Worm (Caenorhabditis elegans) whole organism, mixed stage, embryonic: ENCODE data around the gene Y54G11A.19.
A peak's percentile ranks its signal among the peaks of the same experiment; 100 is the strongest.

Source experiments
- M03D4.4 ChIP-seq: sonication (generic microtip); optimal IDR thresholded peaks from 2 replicates; lab custom pipeline; 2017; ENCODE audit warnings: mild to moderate bottlenecking, missing genetic modification characterization, missing compliant biosample characterization
- bed-3 ChIP-seq: fragments of 200-800 bp; sonication (Bioruptor generic); optimal IDR thresholded peaks from 3 replicates; lab custom pipeline; 2018; ENCODE audit warnings: mild to moderate bottlenecking, missing genetic modification characterization, moderate library complexity, missing compliant biosample characterization
- blmp-1 ChIP-seq: fragments of 150-350 bp; optimal IDR thresholded peaks from 2 replicates; lab custom pipeline; 2014; ENCODE audit warnings: missing biosample characterization, missing genetic modification characterization
- ceh-39 ChIP-seq: fragments of 150-350 bp; optimal IDR thresholded peaks from 2 replicates; lab custom pipeline; 2014; ENCODE audit warnings: missing biosample characterization, missing genetic modification characterization
- ceh-43 ChIP-seq: fragments of 200-800 bp; sonication (Bioruptor generic); optimal IDR thresholded peaks from 2 replicates; lab custom pipeline; 2018; ENCODE audit warnings: mild to moderate bottlenecking, missing genetic modification characterization, moderate library complexity, missing compliant biosample characterization
- ceh-83 ChIP-seq: fragments of 200-800 bp; sonication (Bioruptor generic); optimal IDR thresholded peaks from 2 replicates; lab custom pipeline; 2018; ENCODE audit warnings: mild to moderate bottlenecking, missing genetic modification characterization, missing compliant biosample characterization
- ces-1 ChIP-seq: fragments of 150-350 bp; optimal IDR thresholded peaks from 2 replicates; lab custom pipeline; 2014; ENCODE audit warnings: missing biosample characterization, missing genetic modification reagents, missing genetic modification characterization
- cnd-1 ChIP-seq: fragments of 200-800 bp; sonication (Bioruptor generic); optimal IDR thresholded peaks from 2 replicates; lab custom pipeline; 2018; ENCODE audit warnings: mild to moderate bottlenecking, missing genetic modification characterization, missing compliant biosample characterization
- drap-1 ChIP-seq: fragments of 200-800 bp; sonication (Bioruptor generic); optimal IDR thresholded peaks from 3 replicates; lab custom pipeline; 2018; ENCODE audit warnings: mild to moderate bottlenecking, missing genetic modification characterization, missing compliant biosample characterization
- elt-1 ChIP-seq: sonication (generic microtip); optimal IDR thresholded peaks from 2 replicates; lab custom pipeline; 2017; ENCODE audit warnings: missing genetic modification characterization, mild to moderate bottlenecking, missing compliant biosample characterization, antibody characterized with exemption, moderate library complexity, borderline replicate concordance; ENCODE audit not compliant: insufficient read depth
- elt-3 ChIP-seq: fragments of 150-350 bp; optimal IDR thresholded peaks from 2 replicates; lab custom pipeline; 2014; ENCODE audit warnings: missing biosample characterization, missing genetic modification characterization
- flh-1 ChIP-seq: fragments of 200-800 bp; sonication (Bioruptor generic); optimal IDR thresholded peaks from 2 replicates; lab custom pipeline; 2018; ENCODE audit warnings: mild to moderate bottlenecking, missing genetic modification characterization, moderate library complexity, missing compliant biosample characterization
- ham-2 ChIP-seq: fragments of 200-800 bp; sonication (Bioruptor generic); optimal IDR thresholded peaks from 2 replicates; lab custom pipeline; 2018; ENCODE audit warnings: mild to moderate bottlenecking, missing genetic modification characterization, missing compliant biosample characterization
- hlh-1 ChIP-seq: fragments of 150-350 bp; optimal IDR thresholded peaks from 2 replicates; lab custom pipeline; 2014; ENCODE audit warnings: missing biosample characterization, missing genetic modification reagents, missing genetic modification characterization
- lin-13 ChIP-seq: fragments of 150-350 bp; optimal IDR thresholded peaks from 2 replicates; lab custom pipeline; 2014; ENCODE audit warnings: missing biosample characterization, missing genetic modification characterization
- lin-32 ChIP-seq: fragments of 200-800 bp; sonication (Bioruptor generic); optimal IDR thresholded peaks from 2 replicates; lab custom pipeline; 2018; ENCODE audit warnings: mild to moderate bottlenecking, missing genetic modification characterization, missing compliant biosample characterization
- lsy-2 ChIP-seq: fragments of 150-350 bp; optimal IDR thresholded peaks from 2 replicates; lab custom pipeline; 2014; ENCODE audit warnings: missing biosample characterization, missing genetic modification characterization
- mab-5 ChIP-seq: fragments of 150-350 bp; optimal IDR thresholded peaks from 2 replicates; lab custom pipeline; 2014; ENCODE audit warnings: missing biosample characterization, missing genetic modification characterization
- mep-1 ChIP-seq: fragments of 150-350 bp; optimal IDR thresholded peaks from 2 replicates; lab custom pipeline; 2017; ENCODE audit warnings: missing biosample characterization, missing genetic modification reagents, missing genetic modification characterization, inconsistent platforms
- mls-2 ChIP-seq: sonication (generic microtip); optimal IDR thresholded peaks from 2 replicates; lab custom pipeline; 2016; ENCODE audit warnings: mild to moderate bottlenecking, missing genetic modification characterization, moderate library complexity, missing compliant biosample characterization
- nhr-12 ChIP-seq: fragments of 150-350 bp; optimal IDR thresholded peaks from 2 replicates; lab custom pipeline; 2014; ENCODE audit warnings: missing biosample characterization, missing genetic modification characterization
- nhr-2 ChIP-seq: fragments of 150-350 bp; optimal IDR thresholded peaks from 2 replicates; lab custom pipeline; 2014; ENCODE audit warnings: missing biosample characterization, missing genetic modification characterization
- nhr-237 ChIP-seq: fragments of 150-350 bp; optimal IDR thresholded peaks from 2 replicates; lab custom pipeline; 2014; ENCODE audit warnings: missing biosample characterization, missing genetic modification characterization
- nhr-28 ChIP-seq: fragments of 150-350 bp; optimal IDR thresholded peaks from 2 replicates; lab custom pipeline; 2014; ENCODE audit warnings: missing biosample characterization, missing genetic modification characterization
- nhr-76 ChIP-seq: sonication (generic microtip); optimal IDR thresholded peaks from 2 replicates; lab custom pipeline; 2017; ENCODE audit warnings: missing biosample characterization, missing genetic modification characterization
- pha-4 ChIP-seq: fragments of 150-350 bp; optimal IDR thresholded peaks from 2 replicates; lab custom pipeline; 2018; ENCODE audit warnings: missing biosample characterization, missing genetic modification reagents, missing genetic modification characterization
- sem-2 ChIP-seq: fragments of 200-800 bp; sonication (Bioruptor generic); optimal IDR thresholded peaks from 2 replicates; lab custom pipeline; 2018; ENCODE audit warnings: mild to moderate bottlenecking, missing genetic modification characterization, missing compliant biosample characterization
- snpc-4 ChIP-seq: fragments of 150-350 bp; optimal IDR thresholded peaks from 2 replicates; lab custom pipeline; 2014; ENCODE audit warnings: missing biosample characterization, missing genetic modification characterization
- sptf-1 ChIP-seq: sonication (generic microtip); optimal IDR thresholded peaks from 2 replicates; lab custom pipeline; 2017; ENCODE audit warnings: mild to moderate bottlenecking, missing genetic modification characterization, moderate library complexity, missing compliant biosample characterization
- tbx-8 ChIP-seq: fragments of 200-800 bp; sonication (Bioruptor generic); optimal IDR thresholded peaks from 2 replicates; lab custom pipeline; 2018; ENCODE audit warnings: mild to moderate bottlenecking, missing genetic modification characterization, moderate library complexity, missing compliant biosample characterization
- unc-120 ChIP-seq: sonication (generic microtip); optimal IDR thresholded peaks from 2 replicates; lab custom pipeline; 2017; ENCODE audit warnings: missing genetic modification characterization, missing compliant biosample characterization; ENCODE audit not compliant: poor library complexity, severe bottlenecking
- unc-39 ChIP-seq: fragments of 150-350 bp; optimal IDR thresholded peaks from 2 replicates; lab custom pipeline; 2014; ENCODE audit warnings: missing biosample characterization, missing genetic modification characterization
- unc-62 ChIP-seq: fragments of 150-350 bp; optimal IDR thresholded peaks from 2 replicates; lab custom pipeline; 2014; ENCODE audit warnings: missing biosample characterization, missing genetic modification reagents, missing genetic modification characterization
- zip-8 ChIP-seq: fragments of 150-350 bp; optimal IDR thresholded peaks from 2 replicates; lab custom pipeline; 2014; ENCODE audit warnings: missing biosample characterization, missing genetic modification characterization
- ztf-11 ChIP-seq: fragments of 150-350 bp; optimal IDR thresholded peaks from 2 replicates; lab custom pipeline; 2014; ENCODE audit warnings: missing biosample characterization, missing genetic modification characterization

Gene Y54G11A.19

DNA sequence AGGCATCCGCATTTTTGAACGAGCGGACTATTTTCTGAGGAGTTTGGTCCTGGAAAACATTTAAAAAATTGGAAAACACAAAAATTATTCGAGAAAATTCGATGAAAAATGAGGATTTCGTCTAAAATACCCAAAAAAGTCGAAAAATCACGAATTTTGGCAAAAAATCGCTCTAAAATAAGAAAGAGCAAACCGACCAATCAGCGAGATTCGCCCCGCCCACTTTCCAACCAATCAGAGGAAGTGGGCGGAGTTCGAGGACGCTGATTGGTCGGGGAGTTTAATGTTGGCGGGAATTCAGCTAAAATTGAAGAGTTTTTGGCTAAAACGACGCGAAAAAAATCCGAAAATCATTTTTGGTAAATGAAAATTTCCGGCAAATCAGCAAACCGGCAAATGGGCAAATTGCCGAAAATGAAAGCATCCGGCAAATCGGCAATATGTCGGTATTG lies 12.5 kb upstream of the Y54G11A.19 start, which contains the start of gene Y54G11A.1:
Y54G11A.1 (minus strand) TSS at position 51 of the 452 bp plus-strand sequence.
- TF ChIP-seq unc-62 (no peak), drap-1 (GFP tag; lab: Kevin White, UChicago) (no peak), mls-2 (tag; lab: Kevin White, UChicago) (no peak), snpc-4 (no peak), ham-2 (no peak), elt-1 (tag; lab: Kevin White, UChicago) (no peak), nhr-237 (tag; lab: Kevin White, UChicago) (no peak), mab-5 (tag; lab: Kevin White, UChicago) (no peak), flh-1 (GFP tag; lab: Kevin White, UChicago) (no peak), mep-1 (tag; lab: Kevin White, UChicago) (no peak), lin-13 (tag; lab: Kevin White, UChicago) (no peak), sptf-1 (tag; lab: Kevin White, UChicago) (no peak)
- TF ChIP-seq, all 35 proteins: peak for 0

DNA sequence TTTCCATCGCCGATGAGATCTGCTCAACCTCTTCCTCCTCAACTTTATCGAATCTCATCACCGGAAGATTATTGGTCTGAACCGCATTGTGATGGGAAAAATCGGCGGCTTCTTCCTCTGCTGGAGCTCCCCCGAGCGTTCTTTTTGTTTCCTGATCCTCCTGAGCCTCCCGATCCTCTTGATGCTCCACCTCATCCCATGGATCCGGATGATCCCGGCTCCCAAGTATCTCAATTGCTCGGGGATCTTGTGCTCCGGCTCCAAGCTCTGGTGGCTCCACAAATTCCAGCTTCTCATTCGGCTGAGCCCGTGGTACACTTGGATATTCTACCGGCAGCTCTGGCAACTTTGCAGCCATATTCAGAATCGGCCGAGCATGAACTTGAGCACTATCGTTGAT lies 1.3 kb upstream of the Y54G11A.19 start:
- TF ChIP-seq elt-1 (tag; lab: Kevin White, UChicago): no peak
- TF ChIP-seq nhr-76: no peak
- TF ChIP-seq unc-62: no peak
- TF ChIP-seq mls-2 (tag; lab: Kevin White, UChicago): no peak
- no peak for TF ChIP-seq nhr-12 (tag; lab: Kevin White, UChicago)
- TF ChIP-seq lin-13 (tag; lab: Kevin White, UChicago): no peak
- no peak for TF ChIP-seq ceh-39 (tag; lab: Kevin White, UChicago)
- no peak for TF ChIP-seq tbx-8 (GFP tag; lab: Kevin White, UChicago)
- no peak for TF ChIP-seq mep-1 (tag; lab: Kevin White, UChicago)
- TF ChIP-seq ztf-11 (tag; lab: Kevin White, UChicago): no peak
- TF ChIP-seq sem-2 (GFP tag; lab: Kevin White, UChicago): no peak
- TF ChIP-seq elt-3: no peak
- TF ChIP-seq blmp-1: no peak
- TF ChIP-seq ham-2: no peak
- TF ChIP-seq mab-5 (tag; lab: Kevin White, UChicago): no peak
- TF ChIP-seq drap-1 (GFP tag; lab: Kevin White, UChicago): no peak
- TF ChIP-seq ceh-83 (GFP tag; lab: Kevin White, UChicago): no peak
- TF ChIP-seq hlh-1 (tag; lab: Kevin White, UChicago): no peak

DNA sequence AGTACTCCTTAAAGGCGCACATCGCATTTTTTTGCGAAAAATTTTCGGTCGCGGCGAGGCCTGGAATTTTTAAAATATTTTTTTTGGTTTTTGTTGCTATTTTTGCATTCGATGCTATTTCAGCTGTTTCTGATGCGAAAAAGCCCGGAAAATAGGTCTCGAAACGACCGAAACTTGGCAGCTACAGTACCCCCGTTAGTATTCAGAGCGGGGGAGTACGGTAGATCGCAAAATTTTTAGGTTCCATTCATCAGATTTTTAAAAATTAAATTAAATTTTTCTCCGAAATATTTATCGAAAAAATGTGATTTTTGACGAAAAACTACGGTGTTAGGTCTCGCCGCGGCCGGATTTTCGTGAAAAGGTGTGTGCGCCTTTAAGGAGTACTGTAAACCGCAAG lies 829 bp downstream of the Y54G11A.19 start:
- TF ChIP-seq flh-1 (GFP tag; lab: Kevin White, UChicago) (no peak), ceh-83 (GFP tag; lab: Kevin White, UChicago) (no peak), lin-13 (tag; lab: Kevin White, UChicago) (no peak), ces-1 (no peak), nhr-237 (tag; lab: Kevin White, UChicago) (no peak)

DNA sequence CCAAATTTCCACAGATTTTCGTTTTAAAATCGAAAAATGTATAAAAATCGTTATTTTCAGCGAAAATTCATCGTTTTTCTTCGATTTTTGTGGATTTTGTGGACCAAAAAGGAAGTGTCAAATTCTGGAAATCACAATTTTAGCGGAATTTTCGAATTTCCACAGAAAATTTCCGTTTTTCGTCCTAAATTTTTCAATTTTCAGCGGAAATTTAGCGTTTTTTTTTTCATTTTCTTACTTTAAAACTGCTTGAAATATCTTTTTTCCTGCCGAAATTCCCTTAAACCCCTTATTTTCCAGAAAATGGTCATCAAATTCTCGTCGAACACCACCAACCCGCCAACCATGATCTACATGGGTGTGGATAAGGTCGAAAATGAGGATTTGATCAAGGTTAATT lies 4.6 kb downstream of the Y54G11A.19 start, which contains the start of gene Y54G11A.2:
Y54G11A.2 (plus strand) TSS at position 301 of the 400 bp plus-strand sequence.
- TF ChIP-seq flh-1 (GFP tag; lab: Kevin White, UChicago): no peak
- no peak for TF ChIP-seq nhr-76
- no peak for TF ChIP-seq mab-5 (tag; lab: Kevin White, UChicago)
- TF ChIP-seq zip-8 (tag; lab: Kevin White, UChicago): no peak
- TF ChIP-seq, all 35 proteins: peak for 0

DNA sequence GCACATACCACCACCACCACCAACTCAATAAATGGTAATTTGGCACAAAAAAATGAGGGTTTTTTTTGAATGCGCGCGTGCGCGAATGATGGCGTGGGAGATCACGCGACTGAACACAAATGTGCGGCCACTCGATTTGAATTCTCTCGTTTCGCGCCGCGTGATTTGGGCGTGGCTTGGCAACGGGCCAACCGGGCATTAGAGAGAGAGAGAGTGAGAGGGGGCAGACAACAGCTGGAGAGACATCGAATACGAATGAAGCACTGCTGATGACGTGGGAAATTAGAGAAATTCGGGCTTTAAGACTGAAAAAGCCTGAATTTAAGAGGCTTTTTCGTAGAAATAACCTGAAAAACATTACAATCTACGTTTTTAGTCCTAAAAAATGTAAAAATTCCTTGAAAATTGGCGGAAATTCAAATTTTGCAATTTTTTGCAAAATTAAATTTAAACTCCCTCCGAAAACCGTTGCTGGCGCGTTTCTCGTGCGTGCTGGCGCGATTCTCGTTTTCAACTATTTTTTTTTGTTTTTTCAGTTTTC lies 5.2 kb downstream of the Y54G11A.19 start:
- peak; percentile 94 for TF ChIP-seq ces-1
- peak; percentile 89 for TF ChIP-seq mls-2 (tag; lab: Kevin White, UChicago)
- no peak for TF ChIP-seq zip-8 (tag; lab: Kevin White, UChicago)
- TF ChIP-seq M03D4.4: peak; percentile 64
- peak; percentile 92 for TF ChIP-seq cnd-1 (tag; lab: Kevin White, UChicago)
- peak; percentile 78 for TF ChIP-seq drap-1 (GFP tag; lab: Kevin White, UChicago)
- TF ChIP-seq bed-3 (GFP tag; lab: Kevin White, UChicago): no peak
- no peak for TF ChIP-seq elt-3
- TF ChIP-seq sptf-1 (tag; lab: Kevin White, UChicago): peak; percentile 86
- no peak for TF ChIP-seq mab-5 (tag; lab: Kevin White, UChicago)
- no peak for TF ChIP-seq snpc-4
- TF ChIP-seq flh-1 (GFP tag; lab: Kevin White, UChicago): peak; percentile 8
- TF ChIP-seq ceh-83 (GFP tag; lab: Kevin White, UChicago): peak; percentile 81
- peak; percentile 39 for TF ChIP-seq blmp-1
- no peak for TF ChIP-seq nhr-76
- peak; percentile 7 for TF ChIP-seq ceh-43 (GFP tag; lab: Kevin White, UChicago)
- peak; percentile 6 for TF ChIP-seq nhr-28 (tag; lab: Kevin White, UChicago)
- TF ChIP-seq ham-2: peak; percentile 18
- peak; percentile 85 for TF ChIP-seq lin-32 (GFP tag; lab: Kevin White, UChicago)
- peak; percentile 1 for TF ChIP-seq nhr-12 (tag; lab: Kevin White, UChicago)
- peak; percentile 34 for TF ChIP-seq elt-1 (tag; lab: Kevin White, UChicago)
- peak; percentile 79 for TF ChIP-seq lsy-2 (tag; lab: Kevin White, UChicago)
- TF ChIP-seq unc-39 (tag; lab: Kevin White, UChicago): peak; percentile 78
- peak; percentile 44 for TF ChIP-seq mep-1 (tag; lab: Kevin White, UChicago)
- TF ChIP-seq pha-4 (tag; lab: Kevin White, UChicago): peak; percentile 87
- peak; percentile 75 for TF ChIP-seq unc-120
- TF ChIP-seq nhr-237 (tag; lab: Kevin White, UChicago): peak; percentile 53
- peak; percentile 75 for TF ChIP-seq tbx-8 (GFP tag; lab: Kevin White, UChicago)
- TF ChIP-seq ceh-39 (tag; lab: Kevin White, UChicago): peak; percentile 60
- peak; percentile 63 for TF ChIP-seq ztf-11 (tag; lab: Kevin White, UChicago)
- TF ChIP-seq hlh-1 (tag; lab: Kevin White, UChicago): peak; percentile 7
- peak; percentile 31 for TF ChIP-seq nhr-2
- TF ChIP-seq unc-62: peak; percentile 26
- TF ChIP-seq lin-13 (tag; lab: Kevin White, UChicago): peak; percentile 70
